Worm (Caenorhabditis elegans) whole organism, L4/young adult: ENCODE results near the gene srg-13.

Experiments used
- W03F9.2 ChIP-seq: fragments of 150-350 bp; optimal IDR thresholded peaks from 2 replicates; lab custom pipeline; 2014; ENCODE audit warnings: missing biosample characterization, missing genetic modification characterization
- dao-5 ChIP-seq: sonication (generic microtip); optimal IDR thresholded peaks from 2 replicates; lab custom pipeline; 2016; ENCODE audit warnings: missing genotype, missing genetic modification characterization, moderate library complexity, missing compliant biosample characterization

ce11 chrIII:4665272-4665671 is 6.8 kb upstream of the srg-13 start, which contains the start of gene T23F11.4:
- TF ChIP-seq W03F9.2 (no peak), dao-5 (tag; lab: Kevin White, UChicago) (no peak)
